Worm (Caenorhabditis elegans) whole organism, L3 larva: ENCODE measurements around the gene phat-3.

ENCODE experiments used
- ZK546.5 ChIP-seq: sonication (generic microtip); optimal IDR thresholded peaks from 2 replicates; lab custom pipeline; 2017; ENCODE audit warnings: missing biosample characterization, missing genetic modification characterization
- aly-2 ChIP-seq: fragments of 150-350 bp; optimal IDR thresholded peaks from 2 replicates; lab custom pipeline; 2014; ENCODE audit warnings: missing biosample characterization, missing genetic modification characterization
- ama-1 ChIP-seq: fragments of 150-350 bp; optimal IDR thresholded peaks from 2 replicates; lab custom pipeline; 2018
- ceh-16 ChIP-seq: sonication (generic microtip); optimal IDR thresholded peaks from 2 replicates; lab custom pipeline; 2017; ENCODE audit warnings: missing biosample characterization, missing genetic modification characterization
- ceh-28 ChIP-seq: fragments of 150-350 bp; optimal IDR thresholded peaks from 2 replicates; lab custom pipeline; 2014; ENCODE audit warnings: missing biosample characterization, missing genetic modification reagents, missing genetic modification characterization
- ceh-82 ChIP-seq: fragments of 150-350 bp; optimal IDR thresholded peaks from 2 replicates; lab custom pipeline; 2014; ENCODE audit warnings: missing biosample characterization, missing genetic modification characterization
- egl-5 ChIP-seq: fragments of 150-350 bp; optimal IDR thresholded peaks from 2 replicates; lab custom pipeline; 2017; ENCODE audit warnings: missing biosample characterization, missing genetic modification reagents, missing genetic modification characterization, inconsistent platforms
- elt-1 ChIP-seq: fragments of 150-350 bp; optimal IDR thresholded peaks from 2 replicates; lab custom pipeline; 2014; ENCODE audit warnings: missing biosample characterization, missing genetic modification characterization
- elt-2 ChIP-seq: sonication (generic microtip); optimal IDR thresholded peaks from 2 replicates; lab custom pipeline; 2016; ENCODE audit warnings: missing genetic modification reagents, mild to moderate bottlenecking, missing genetic modification characterization, missing compliant biosample characterization
- elt-3 ChIP-seq, 3 experiments: fragments of 150-350 bp in 1 of 3; sonication (generic microtip) in 2 of 3; optimal IDR thresholded peaks; 2 replicates in 2 of 3; 4 replicates in 1 of 3; lab custom pipeline; 2014 to 2017; ENCODE audit warnings: missing biosample characterization in 3 of 3, missing genetic modification characterization in 3 of 3
- eor-1 ChIP-seq, 2 experiments: fragments of 150-350 bp; optimal IDR thresholded peaks; 2 replicates each; lab custom pipeline; 2014 to 2018; ENCODE audit warnings: missing biosample characterization in 2 of 2, missing genetic modification characterization in 2 of 2
- fkh-10 ChIP-seq: sonication (generic microtip); optimal IDR thresholded peaks from 2 replicates; lab custom pipeline; 2017; ENCODE audit warnings: missing biosample characterization, missing genetic modification reagents, missing genetic modification characterization
- fkh-2 ChIP-seq: fragments of 150-350 bp; optimal IDR thresholded peaks from 2 replicates; lab custom pipeline; 2014; ENCODE audit warnings: missing biosample characterization, missing genetic modification reagents, missing genetic modification characterization
- fos-1 ChIP-seq: fragments of 150-350 bp; optimal IDR thresholded peaks from 2 replicates; lab custom pipeline; 2014; ENCODE audit warnings: missing biosample characterization, missing genetic modification characterization
- hmg-11 ChIP-seq: sonication (generic microtip); optimal IDR thresholded peaks from 2 replicates; lab custom pipeline; 2016; ENCODE audit warnings: missing genetic modification characterization, missing compliant biosample characterization
- lin-39 ChIP-seq: fragments of 150-350 bp; optimal IDR thresholded peaks from 2 replicates; lab custom pipeline; 2018; ENCODE audit warnings: missing biosample characterization, missing genetic modification reagents, missing genetic modification characterization
- lsy-12 ChIP-seq: sonication (generic microtip); optimal IDR thresholded peaks from 2 replicates; lab custom pipeline; 2016; ENCODE audit warnings: mild to moderate bottlenecking, missing genetic modification characterization, missing compliant biosample characterization
- mdl-1 ChIP-seq: fragments of 150-350 bp; optimal IDR thresholded peaks from 2 replicates; lab custom pipeline; 2014; ENCODE audit warnings: missing biosample characterization, missing genetic modification characterization
- nfya-1 ChIP-seq: sonication (generic microtip); optimal IDR thresholded peaks from 2 replicates; lab custom pipeline; 2017; ENCODE audit warnings: missing genetic modification characterization, mild to moderate bottlenecking, missing compliant biosample characterization, antibody characterized with exemption, moderate library complexity; ENCODE audit not compliant: insufficient read depth
- nhr-11 ChIP-seq: fragments of 150-350 bp; optimal IDR thresholded peaks from 2 replicates; lab custom pipeline; 2014; ENCODE audit warnings: missing biosample characterization, missing genetic modification characterization
- nhr-12 ChIP-seq: fragments of 150-350 bp; optimal IDR thresholded peaks from 2 replicates; lab custom pipeline; 2014; ENCODE audit warnings: missing biosample characterization, missing genetic modification characterization
- nhr-23 ChIP-seq: fragments of 150-350 bp; optimal IDR thresholded peaks from 2 replicates; lab custom pipeline; 2014; ENCODE audit warnings: missing biosample characterization, missing genetic modification reagents, missing genetic modification characterization
- nhr-25 ChIP-seq: sonication (generic microtip); optimal IDR thresholded peaks from 2 replicates; lab custom pipeline; 2017; ENCODE audit warnings: missing biosample characterization, missing genetic modification characterization
- nhr-28 ChIP-seq: fragments of 150-350 bp; optimal IDR thresholded peaks from 2 replicates; lab custom pipeline; 2014; ENCODE audit warnings: missing biosample characterization, missing genetic modification characterization
- nhr-43 ChIP-seq: sonication (generic microtip); optimal IDR thresholded peaks from 2 replicates; lab custom pipeline; 2016; ENCODE audit warnings: mild to moderate bottlenecking, missing genetic modification characterization, missing compliant biosample characterization; ENCODE audit not compliant: poor library complexity, severe bottlenecking
- nhr-76 ChIP-seq: fragments of 150-350 bp; sonication (generic microtip); optimal IDR thresholded peaks from 5 replicates; lab custom pipeline; 2014; ENCODE audit warnings: missing biosample characterization, missing genetic modification characterization
- pha-4 ChIP-seq: fragments of 150-350 bp; optimal IDR thresholded peaks from 2 replicates; lab custom pipeline; 2014; ENCODE audit warnings: missing biosample characterization, missing genetic modification reagents, missing genetic modification characterization
- sea-2 ChIP-seq: fragments of 150-350 bp; sonication (generic microtip); optimal IDR thresholded peaks from 4 replicates; lab custom pipeline; 2014; ENCODE audit warnings: missing biosample characterization, missing genetic modification reagents, missing genetic modification characterization
- skn-1 ChIP-seq: fragments of 150-350 bp; optimal IDR thresholded peaks from 2 replicates; lab custom pipeline; 2014; ENCODE audit warnings: missing biosample characterization, missing genetic modification characterization
- tbx-2 ChIP-seq: sonication (generic microtip); optimal IDR thresholded peaks from 2 replicates; lab custom pipeline; 2016; ENCODE audit warnings: mild to moderate bottlenecking, missing genetic modification characterization, missing compliant biosample characterization
- unc-39 ChIP-seq: sonication (generic microtip); optimal IDR thresholded peaks from 4 replicates; lab custom pipeline; 2017; ENCODE audit warnings: missing biosample characterization, missing genetic modification characterization
- unc-62 ChIP-seq: fragments of 150-350 bp; sonication (generic microtip); optimal IDR thresholded peaks from 4 replicates; lab custom pipeline; 2014; ENCODE audit warnings: missing biosample characterization, missing genetic modification reagents, missing genetic modification characterization
- ztf-11 ChIP-seq: fragments of 150-350 bp; optimal IDR thresholded peaks from 2 replicates; lab custom pipeline; 2014; ENCODE audit warnings: missing biosample characterization, missing genetic modification characterization
- ztf-4 ChIP-seq: fragments of 150-350 bp; optimal IDR thresholded peaks from 2 replicates; lab custom pipeline; 2014; ENCODE audit warnings: missing biosample characterization, missing genetic modification characterization

Gene phat-3

DNA sequence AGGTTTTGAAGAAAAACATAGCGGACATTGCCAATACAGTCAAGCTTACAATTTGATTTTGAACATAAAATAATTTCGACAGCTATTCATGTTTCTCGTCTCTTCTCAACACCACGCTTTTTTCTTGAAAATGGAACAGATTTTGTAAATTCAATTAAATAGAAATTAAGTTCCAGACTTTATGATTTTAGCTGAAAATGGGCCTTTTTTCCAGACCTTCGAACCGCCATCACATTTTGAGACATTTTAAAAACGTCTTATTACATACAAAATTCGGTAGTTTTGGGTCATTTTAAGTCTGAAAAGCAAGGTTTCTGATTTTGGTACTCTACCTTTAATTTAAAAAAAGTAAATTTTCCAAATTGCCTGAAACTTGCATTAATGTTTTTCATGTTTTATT is 5.6 kb upstream of the phat-3 start, which contains the start of gene C49G7.12:
C49G7.12 (plus strand) TSS at position 301 of the 400 bp plus-strand sequence.
- no peak for TF ChIP-seq nhr-25 (tag; lab: Kevin White, UChicago)
- TF ChIP-seq sea-2 (GFP tag; lab: Kevin White, UChicago): no peak
- no peak for TF ChIP-seq hmg-11 (tag; lab: Kevin White, UChicago)
- TF ChIP-seq elt-1: no peak
- no peak for TF ChIP-seq lin-39
- TF ChIP-seq skn-1 (tag; lab: Kevin White, UChicago): no peak
- TF ChIP-seq ZK546.5 (tag; lab: Kevin White, UChicago): no peak
- no peak for TF ChIP-seq nhr-76 (tag; lab: Kevin White, UChicago)
- no peak for TF ChIP-seq ceh-28 (tag; lab: Kevin White, UChicago)
- no peak for TF ChIP-seq unc-62 (GFP tag; lab: Kevin White, UChicago)
- TF ChIP-seq nfya-1 (tag; lab: Kevin White, UChicago): no peak
- no peak for TF ChIP-seq ama-1 (lab: Kevin White, UChicago)

DNA sequence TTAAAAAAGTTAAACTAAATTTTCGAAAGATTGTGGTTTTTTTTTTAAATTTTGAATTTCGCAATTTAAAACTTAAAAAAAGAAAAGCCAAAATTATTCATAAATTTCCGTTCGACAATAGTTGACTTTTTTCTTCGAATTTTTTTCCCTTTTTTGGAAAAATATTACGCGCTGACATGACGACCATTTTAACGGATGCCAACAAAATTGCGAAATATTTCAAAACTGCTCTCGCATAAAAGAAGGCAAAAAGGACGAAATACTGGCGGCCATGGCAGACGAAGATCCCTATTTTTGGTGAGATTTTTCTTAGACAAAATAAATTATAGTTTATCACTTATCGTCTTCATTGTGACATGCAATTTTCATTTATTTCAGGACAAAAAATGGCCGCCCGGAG is 5.2 kb upstream of the phat-3 start:
- TF ChIP-seq fkh-10 (GFP tag; lab: Kevin White, UChicago) (no peak), nhr-76 (tag; lab: Kevin White, UChicago) (no peak), mdl-1 (tag; lab: Kevin White, UChicago) (no peak), unc-39 (tag; lab: Kevin White, UChicago) (no peak), ztf-11 (tag; lab: Kevin White, UChicago) (no peak), ztf-4 (tag; lab: Kevin White, UChicago) (no peak), elt-2 (tag; lab: Kevin White, UChicago) (no peak), eor-1 (tag; optimal IDR thresholded peaks at IDR 0.05; lab: Kevin White, UChicago) (no peak), unc-62 (GFP tag; lab: Kevin White, UChicago) (no peak), elt-3 (tag; optimal IDR thresholded peaks at IDR 0.05; lab: Kevin White, UChicago) (no peak), aly-2 (tag; lab: Kevin White, UChicago) (no peak), pha-4 (tag; lab: Kevin White, UChicago) (no peak), nhr-28 (tag; lab: Kevin White, UChicago) (no peak), egl-5 (tag; lab: Kevin White, UChicago) (no peak)

DNA sequence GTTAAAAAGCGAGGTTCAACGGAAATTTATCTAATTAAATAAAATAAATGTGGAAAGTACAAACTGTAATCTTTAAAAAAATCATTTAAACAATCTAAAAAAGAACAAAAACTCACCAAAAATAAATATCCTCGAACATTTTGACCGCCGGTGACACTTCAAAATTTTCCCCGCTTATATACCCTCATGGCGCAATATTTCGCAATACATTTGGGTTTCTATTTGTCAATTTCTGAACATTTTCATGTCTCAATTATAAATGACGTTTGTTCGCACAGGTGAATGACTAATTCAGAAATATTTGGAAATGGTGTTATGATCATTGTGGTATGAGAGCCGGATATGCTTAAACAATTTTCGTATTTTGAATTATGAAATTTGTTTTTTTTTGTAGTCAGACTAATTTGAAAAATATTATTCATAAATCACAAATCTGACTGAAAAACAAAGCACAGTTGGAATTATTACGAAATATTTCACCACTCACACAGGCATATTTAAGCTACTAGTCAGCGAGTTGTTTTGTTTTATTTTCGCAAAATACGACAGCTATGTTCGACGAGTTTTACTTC is 1.8 kb upstream of the phat-3 start, which contains the start of the genes C49G7.10 and irg-2:
C49G7.10 (minus strand) TSS at position 169 of the 572 bp plus-strand sequence.
irg-2 (plus strand) TSS at position 329 of the 572 bp plus-strand sequence.
- TF ChIP-seq ceh-82 (no peak), elt-3 (tag; optimal IDR thresholded peaks at IDR 0.05; lab: Kevin White, UChicago) (no peak), elt-2 (tag; lab: Kevin White, UChicago) (no peak), ztf-4 (tag; lab: Kevin White, UChicago) (no peak), hmg-11 (tag; lab: Kevin White, UChicago) (no peak), nhr-28 (tag; lab: Kevin White, UChicago) (no peak), ceh-28 (tag; lab: Kevin White, UChicago) (no peak), nhr-12 (tag; lab: Kevin White, UChicago) (no peak), nhr-23 (tag; lab: Kevin White, UChicago) (no peak), nfya-1 (tag; lab: Kevin White, UChicago) (no peak), eor-1 (tag; optimal IDR thresholded peaks at IDR 0.05; lab: Kevin White, UChicago) (no peak), unc-39 (tag; lab: Kevin White, UChicago) (no peak)

DNA sequence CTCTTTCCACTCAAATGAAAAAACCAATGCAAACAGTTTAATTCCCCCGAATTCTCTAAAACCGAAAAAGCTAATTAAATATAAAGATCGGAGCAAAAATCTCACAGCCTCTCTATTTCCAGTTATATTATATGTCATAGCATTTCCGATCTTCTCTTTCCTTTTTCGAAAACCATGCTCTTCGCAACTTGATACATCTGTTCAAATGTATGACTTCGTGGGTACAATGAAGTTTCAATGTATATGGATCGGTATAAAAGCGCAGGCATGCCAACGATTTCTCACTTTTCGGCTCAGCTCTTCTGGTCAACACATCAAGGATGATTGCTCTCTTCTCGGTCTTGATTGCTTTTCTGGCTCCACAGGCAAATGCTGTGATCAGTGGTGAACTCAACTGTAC is 2.4 kb downstream of the phat-3 start, which contains the start of gene phat-7:
phat-7 (plus strand) TSS at position 301 of the 400 bp plus-strand sequence.
- TF ChIP-seq nhr-11 (tag; lab: Kevin White, UChicago) (no peak), ceh-16 (tag; lab: Kevin White, UChicago) (no peak), fos-1 (tag; lab: Kevin White, UChicago) (no peak), elt-3 (tag; optimal IDR thresholded peaks at IDR 0.05; lab: Kevin White, UChicago) (no peak), lsy-12 (tag; lab: Kevin White, UChicago) (no peak), fkh-2 (no peak), tbx-2 (tag; lab: Kevin White, UChicago) (no peak), skn-1 (tag; lab: Kevin White, UChicago) (no peak), nhr-43 (tag; lab: Kevin White, UChicago) (no peak), hmg-11 (tag; lab: Kevin White, UChicago) (no peak), nhr-12 (tag; lab: Kevin White, UChicago) (no peak)
